Worm (Caenorhabditis elegans) whole organism, midembryonic: ENCODE results near the gene unc-49.

ENCODE experiments used
- T22C8.4 ChIP-seq: fragments of 200-800 bp; sonication (Bioruptor generic); IDR thresholded peaks from 2 replicates; pipeline ENCODE4 v1.3.6; 2022; ENCODE audit warnings: missing genetic modification characterization, missing compliant biosample characterization
- cog-1 ChIP-seq: sonication (generic microtip); optimal IDR thresholded peaks from 2 replicates; lab custom pipeline; 2016; ENCODE audit warnings: missing genetic modification characterization, missing compliant biosample characterization
- flt-1 ChIP-seq: fragments of 200-800 bp; sonication (Bioruptor generic); IDR thresholded peaks from 2 replicates; pipeline ENCODE4 v1.3.6; 2022; ENCODE audit warnings: missing genetic modification characterization, missing compliant biosample characterization
- klf-2 ChIP-seq: fragments of 200-800 bp; sonication (Bioruptor generic); conservative IDR thresholded peaks from 2 replicates; pipeline ENCODE4 v1.3.6; 2022; ENCODE audit warnings: missing genetic modification reagents, missing genetic modification characterization, missing compliant biosample characterization
- med-1 ChIP-seq: sonication (generic microtip); optimal IDR thresholded peaks from 2 replicates; lab custom pipeline; 2017; ENCODE audit warnings: missing genetic modification characterization, mild to moderate bottlenecking, missing compliant biosample characterization, antibody characterized with exemption, missing genetic modification reagents; ENCODE audit not compliant: insufficient read depth
- ref-1 ChIP-seq: fragments of 200-800 bp; sonication (Bioruptor generic); conservative IDR thresholded peaks from 2 replicates; pipeline ENCODE4 v1.3.6; 2022; ENCODE audit warnings: missing genetic modification reagents, missing genetic modification characterization, missing compliant biosample characterization
- tab-1 ChIP-seq: fragments of 200-800 bp; sonication (Bioruptor generic); IDR thresholded peaks from 2 replicates; pipeline ENCODE4 v1.3.6; 2022; ENCODE audit warnings: missing genetic modification characterization, missing compliant biosample characterization
- ztf-23 ChIP-seq: fragments of 200-800 bp; sonication (Bioruptor generic); IDR thresholded peaks from 2 replicates; pipeline ENCODE4 v1.3.6; 2022; ENCODE audit warnings: missing genetic modification reagents, missing genetic modification characterization, missing compliant biosample characterization
- ztf-29 ChIP-seq: fragments of 200-800 bp; sonication (Bioruptor generic); IDR thresholded peaks from 2 replicates; pipeline ENCODE4 v1.3.6; 2022; ENCODE audit warnings: missing genetic modification reagents, missing genetic modification characterization, missing compliant biosample characterization

The unc-49 gene

DNA sequence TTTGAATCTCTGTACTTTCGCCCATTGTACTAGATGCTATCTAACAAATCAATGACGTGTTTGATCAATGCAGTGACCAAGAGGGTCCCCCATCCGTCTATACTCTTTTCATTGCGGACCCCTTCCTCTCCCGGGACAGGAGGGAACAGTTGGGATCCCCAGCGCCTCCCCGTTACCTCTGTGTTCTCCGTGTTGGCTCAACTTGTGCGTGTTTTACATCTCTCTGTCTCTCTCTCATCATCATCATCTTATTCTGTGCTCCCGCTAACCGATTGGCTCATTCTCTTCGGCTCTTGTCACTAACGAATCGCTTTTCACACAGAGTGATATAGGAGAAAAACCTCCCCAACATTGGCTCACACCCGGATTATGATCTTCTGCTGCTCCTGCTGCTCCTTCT is at the start of gene unc-49:
Gene unc-49 (plus strand): TSS at position 240 of the 400 bp plus-strand sequence.
- TF ChIP-seq flt-1 (GFP tag; lab: Robert Waterston, UW) (no peak), ztf-29 (GFP tag; lab: Robert Waterston, UW) (no peak), tab-1 (GFP tag; lab: Robert Waterston, UW) (no peak), med-1 (GFP tag; lab: Kevin White, UChicago) (no peak), cog-1 (tag; lab: Kevin White, UChicago) (no peak), ztf-23 (GFP tag; lab: Robert Waterston, UW) (no peak), klf-2 (GFP tag; lab: Robert Waterston, UW) (no peak), ref-1 (no peak), T22C8.4 (GFP tag; lab: Robert Waterston, UW) (no peak)

DNA sequence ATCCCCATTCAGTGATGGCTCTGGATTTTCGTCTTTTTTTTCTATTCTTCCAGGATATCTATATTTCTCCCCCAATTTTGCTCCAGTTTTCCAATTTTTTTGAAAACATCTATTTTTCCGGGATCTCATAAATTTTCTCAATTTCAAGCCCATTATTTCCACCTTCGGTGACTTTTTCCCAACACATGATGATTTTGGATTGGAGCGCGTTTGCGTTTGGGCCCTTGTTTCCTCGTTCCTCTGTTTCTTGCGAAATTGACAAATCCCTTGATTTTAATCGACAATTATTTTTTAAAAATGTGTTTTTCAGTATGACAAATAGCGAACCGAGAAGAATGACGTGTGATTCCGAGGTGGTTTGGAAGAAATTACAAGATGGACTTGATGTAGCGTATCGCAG is 49.6 kb upstream of the unc-49 start, which contains the start of gene cul-1:
Gene cul-1 (plus strand): TSS at position 311 of the 400 bp plus-strand sequence.
- TF ChIP-seq klf-2 (GFP tag; lab: Robert Waterston, UW) (no peak), ztf-23 (GFP tag; lab: Robert Waterston, UW) (no peak), tab-1 (GFP tag; lab: Robert Waterston, UW) (no peak), flt-1 (GFP tag; lab: Robert Waterston, UW) (no peak), T22C8.4 (GFP tag; lab: Robert Waterston, UW) (no peak), med-1 (GFP tag; lab: Kevin White, UChicago) (no peak), ref-1 (no peak), cog-1 (tag; lab: Kevin White, UChicago) (no peak), ztf-29 (GFP tag; lab: Robert Waterston, UW) (no peak)

DNA sequence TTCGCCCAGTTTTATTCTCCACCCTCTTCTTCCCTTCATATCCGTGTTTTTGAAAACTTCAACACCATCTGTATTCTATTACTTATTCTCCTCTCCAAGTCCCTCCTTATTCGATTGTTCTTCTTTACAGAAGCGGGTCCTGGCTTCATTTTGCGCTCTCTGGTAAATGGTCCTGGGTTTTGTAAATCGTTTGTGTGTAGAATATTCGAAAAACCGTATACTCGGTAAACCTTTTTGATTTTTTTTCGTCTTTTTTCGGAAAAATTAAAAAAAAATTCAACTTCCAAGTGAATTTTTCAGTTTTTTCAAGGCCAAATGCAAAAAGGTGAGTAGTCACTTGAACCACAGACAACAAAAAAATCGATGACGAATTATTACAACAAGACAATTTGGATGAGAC is 45.6 kb upstream of the unc-49 start, which contains the start of gene D2045.9:
Gene D2045.9 (plus strand): TSS at position 301 of the 400 bp plus-strand sequence.
- TF ChIP-seq ztf-23 (GFP tag; lab: Robert Waterston, UW) (no peak), cog-1 (tag; lab: Kevin White, UChicago) (no peak), tab-1 (GFP tag; lab: Robert Waterston, UW) (no peak), med-1 (GFP tag; lab: Kevin White, UChicago) (no peak), ztf-29 (GFP tag; lab: Robert Waterston, UW) (no peak)

DNA sequence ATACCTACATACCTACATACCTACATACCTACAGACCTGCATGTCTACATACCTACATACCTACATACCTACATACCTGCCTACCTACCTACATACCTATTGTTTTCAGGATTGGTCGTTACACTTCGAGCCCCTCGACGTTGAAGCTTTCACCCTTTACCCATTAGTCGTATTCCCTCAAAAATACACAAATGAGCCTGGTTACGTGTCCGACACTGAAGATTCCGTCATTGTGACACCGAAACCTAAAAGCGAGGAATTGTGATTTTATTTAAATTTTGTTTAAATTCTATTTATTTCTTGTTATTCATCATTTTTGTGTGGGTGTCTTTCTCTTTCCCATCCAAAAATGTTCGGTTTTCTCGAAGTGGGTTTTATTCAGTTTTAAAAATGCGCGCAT is 41.4 kb upstream of the unc-49 start, which contains the start of gene D2045.7:
Gene D2045.7 (plus strand): TSS at position 301 of the 400 bp plus-strand sequence.
- TF ChIP-seq ref-1 (no peak), tab-1 (GFP tag; lab: Robert Waterston, UW) (no peak), flt-1 (GFP tag; lab: Robert Waterston, UW) (no peak), ztf-29 (GFP tag; lab: Robert Waterston, UW) (no peak), T22C8.4 (GFP tag; lab: Robert Waterston, UW) (no peak), klf-2 (GFP tag; lab: Robert Waterston, UW) (no peak), cog-1 (tag; lab: Kevin White, UChicago) (no peak), med-1 (GFP tag; lab: Kevin White, UChicago) (no peak), ztf-23 (GFP tag; lab: Robert Waterston, UW) (no peak)

DNA sequence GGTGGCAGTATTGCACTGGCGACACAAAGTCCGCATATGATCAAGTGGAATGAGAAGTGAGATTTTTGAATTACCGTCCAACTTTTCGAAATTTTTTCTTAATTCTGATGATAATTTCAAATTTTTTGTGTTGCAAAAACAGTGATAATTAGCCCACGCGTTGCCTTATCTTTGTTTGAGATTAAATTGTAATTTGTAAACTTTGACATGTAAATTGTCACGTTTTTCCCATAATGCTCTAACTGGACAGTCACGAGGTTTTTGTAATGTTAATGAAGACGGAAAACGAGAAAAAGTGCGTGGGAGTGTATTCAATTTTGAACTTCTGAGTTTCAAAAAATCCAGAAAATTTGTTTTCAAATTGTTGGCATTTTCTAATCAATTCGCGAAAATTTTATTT is 39.1 kb upstream of the unc-49 start:
- TF ChIP-seq ztf-29 (GFP tag; lab: Robert Waterston, UW): no peak
- no peak for TF ChIP-seq med-1 (GFP tag; lab: Kevin White, UChicago)
- no peak for TF ChIP-seq cog-1 (tag; lab: Kevin White, UChicago)
- no peak for TF ChIP-seq flt-1 (GFP tag; lab: Robert Waterston, UW)
- TF ChIP-seq ref-1: no peak
- TF ChIP-seq ztf-23 (GFP tag; lab: Robert Waterston, UW): no peak

DNA sequence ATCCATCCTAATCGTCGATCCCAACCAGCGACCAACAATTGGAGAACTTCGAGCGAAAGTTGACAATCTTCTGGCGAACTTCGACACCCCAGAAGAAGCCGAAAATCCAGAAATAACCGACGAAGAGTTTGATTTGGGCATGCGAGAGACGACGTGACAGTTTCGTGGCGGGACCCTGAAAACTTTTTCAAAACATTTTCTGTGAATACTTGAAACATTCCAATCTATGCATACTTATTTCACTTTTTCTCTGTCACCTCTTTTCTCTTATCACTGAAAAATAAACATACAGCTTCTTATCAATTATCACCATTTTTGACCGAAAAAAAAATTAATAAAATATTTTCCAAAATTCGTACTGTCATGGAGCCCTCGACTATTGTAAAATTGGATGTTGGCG is 38.6 kb upstream of the unc-49 start, which contains the start of gene D2045.8:
Gene D2045.8 (plus strand): TSS at position 301 of the 400 bp plus-strand sequence.
- TF ChIP-seq ztf-29 (GFP tag; lab: Robert Waterston, UW) (no peak), klf-2 (GFP tag; lab: Robert Waterston, UW) (no peak), flt-1 (GFP tag; lab: Robert Waterston, UW) (no peak), T22C8.4 (GFP tag; lab: Robert Waterston, UW) (no peak), cog-1 (tag; lab: Kevin White, UChicago) (no peak), med-1 (GFP tag; lab: Kevin White, UChicago) (no peak), ref-1 (no peak), tab-1 (GFP tag; lab: Robert Waterston, UW) (no peak), ztf-23 (GFP tag; lab: Robert Waterston, UW) (no peak)

DNA sequence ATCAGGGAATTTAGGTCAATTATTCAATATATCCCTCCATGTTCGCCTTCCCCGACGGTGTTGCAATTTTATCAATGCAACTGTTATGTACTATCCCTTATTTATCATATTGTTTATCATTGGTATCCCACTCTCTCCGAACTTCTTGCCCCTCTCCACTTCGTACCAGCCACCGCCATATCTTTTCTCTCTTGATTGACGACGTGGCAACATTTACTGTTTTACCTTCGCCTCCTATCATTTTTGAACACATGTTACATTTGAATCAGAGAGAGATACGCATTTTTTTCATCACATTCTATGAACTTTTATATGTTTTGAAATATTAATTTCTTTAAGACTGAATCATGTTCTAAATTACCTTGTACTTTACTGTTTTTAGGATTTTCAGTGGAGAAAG is 34.1 kb upstream of the unc-49 start:
- TF ChIP-seq med-1 (GFP tag; lab: Kevin White, UChicago) (no peak), cog-1 (tag; lab: Kevin White, UChicago) (no peak), ref-1 (no peak), ztf-29 (GFP tag; lab: Robert Waterston, UW) (no peak)

DNA sequence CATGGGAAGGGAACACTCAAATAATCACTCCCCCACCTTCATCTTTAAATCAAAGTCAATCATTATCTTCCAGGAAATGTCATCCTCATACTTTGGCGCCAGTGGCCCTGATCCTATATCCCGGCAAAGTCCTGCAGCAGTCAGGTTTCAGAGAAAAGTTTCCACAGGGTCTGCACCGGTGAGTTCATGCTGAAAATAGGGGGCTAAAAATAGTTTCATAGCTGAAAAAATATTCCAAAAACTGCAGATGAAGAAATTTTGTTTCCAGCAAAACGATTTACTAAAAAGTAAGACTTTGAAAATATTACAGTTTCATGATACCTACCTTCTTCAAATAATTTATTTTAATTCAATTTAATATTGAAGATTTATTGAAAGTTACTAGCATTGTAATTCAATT is 32.5 kb upstream of the unc-49 start, which contains the start of gene ptr-25:
Gene ptr-25 (plus strand): TSS at position 73 of the 400 bp plus-strand sequence.
- no peak for TF ChIP-seq ref-1
- TF ChIP-seq cog-1 (tag; lab: Kevin White, UChicago): no peak
- no peak for TF ChIP-seq klf-2 (GFP tag; lab: Robert Waterston, UW)
- TF ChIP-seq ztf-29 (GFP tag; lab: Robert Waterston, UW): no peak
- no peak for TF ChIP-seq ztf-23 (GFP tag; lab: Robert Waterston, UW)
- TF ChIP-seq med-1 (GFP tag; lab: Kevin White, UChicago): no peak
- TF ChIP-seq T22C8.4 (GFP tag; lab: Robert Waterston, UW): no peak

DNA sequence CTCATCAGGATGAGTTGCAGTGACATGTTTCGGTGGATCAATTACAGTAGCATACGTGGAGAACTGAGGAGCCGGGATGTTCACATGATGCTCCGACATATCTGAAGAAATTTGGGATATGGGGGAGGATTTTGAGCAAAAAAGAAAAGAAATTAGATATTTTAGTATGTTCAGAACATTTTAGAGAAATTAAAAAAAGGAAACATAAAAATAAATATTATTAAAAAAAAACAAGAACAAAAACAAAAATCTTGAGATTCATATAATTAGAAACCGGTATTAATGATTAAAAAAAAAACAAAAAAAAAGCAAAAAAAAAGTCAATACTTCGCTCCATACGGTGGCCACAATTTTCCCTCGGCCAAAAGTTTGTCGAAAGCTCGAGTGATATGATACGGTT is 16.8 kb upstream of the unc-49 start, which contains the start of gene rab-33:
Gene rab-33 (minus strand): TSS at position 101 of the 400 bp plus-strand sequence.
- TF ChIP-seq med-1 (GFP tag; lab: Kevin White, UChicago) (no peak), flt-1 (GFP tag; lab: Robert Waterston, UW) (no peak), ztf-29 (GFP tag; lab: Robert Waterston, UW) (no peak), ztf-23 (GFP tag; lab: Robert Waterston, UW) (no peak), cog-1 (tag; lab: Kevin White, UChicago) (no peak), ref-1 (no peak), T22C8.4 (GFP tag; lab: Robert Waterston, UW) (no peak), klf-2 (GFP tag; lab: Robert Waterston, UW) (no peak), tab-1 (GFP tag; lab: Robert Waterston, UW) (no peak)
